Fruit fly (Drosophila melanogaster) whole organism, embryonic: Measurements from ENCODE around the gene CG13070.

Experiments
- CG15514 ChIP-seq: fragments of 200-800 bp; sonication (Bioruptor generic); optimal IDR thresholded peaks from 3 replicates; lab custom pipeline; 2017; ENCODE audit warnings: missing biosample characterization, missing genetic modification characterization, mild to moderate bottlenecking, moderate library complexity, missing genetic modification reagents
- CG17328 ChIP-seq: fragments of 200-800 bp; sonication (Bioruptor generic); IDR thresholded peaks from 2 replicates; pipeline ENCODE4 v1.3.6; 2022; ENCODE audit warnings: missing biosample characterization, missing genetic modification characterization
- Doc3 ChIP-seq: fragments of 200-800 bp; sonication (Bioruptor generic); IDR thresholded peaks from 3 replicates; pipeline ENCODE4 v1.3.6; 2022; ENCODE audit warnings: missing biosample characterization, missing genetic modification characterization; ENCODE audit not compliant: partially characterized antibody
- GATAe ChIP-seq: fragments of 200-800 bp; sonication (Bioruptor generic); conservative IDR thresholded peaks from 2 replicates; pipeline ENCODE4 v1.3.6; 2022; ENCODE audit warnings: missing biosample characterization, missing genetic modification characterization
- HLHmδ ChIP-seq: fragments of 200-800 bp; sonication (Bioruptor generic); optimal IDR thresholded peaks from 2 replicates; lab custom pipeline; 2018; ENCODE audit warnings: missing biosample characterization, mild to moderate bottlenecking, missing genetic modification characterization, moderate library complexity
- Hey ChIP-seq: fragments of 200-800 bp; sonication (Bioruptor generic); optimal IDR thresholded peaks from 3 replicates; lab custom pipeline; 2018; ENCODE audit warnings: missing biosample characterization, mild to moderate bottlenecking, missing genetic modification characterization
- Oli ChIP-seq: fragments of 200-800 bp; sonication (Bioruptor generic); optimal IDR thresholded peaks from 2 replicates; lab custom pipeline; 2018; ENCODE audit warnings: missing biosample characterization, mild to moderate bottlenecking, missing genetic modification characterization, moderate library complexity
- Sin3A ChIP-seq: fragments of >200 bp; optimal IDR thresholded peaks from 2 replicates; lab custom pipeline; 2018
- dan ChIP-seq: fragments of 200-800 bp; sonication (Bioruptor generic); IDR thresholded peaks from 2 replicates; pipeline ENCODE4 v1.3.6; 2022; ENCODE audit warnings: missing biosample characterization, missing genetic modification characterization
- h ChIP-seq: fragments of >200 bp; optimal IDR thresholded peaks from 2 replicates; lab custom pipeline; 2017
- ham ChIP-seq: fragments of 200-800 bp; sonication (Bioruptor generic); IDR thresholded peaks from 2 replicates; pipeline ENCODE4 v1.3.6; 2022; ENCODE audit warnings: missing biosample characterization, missing genetic modification characterization
- knrl ChIP-seq: fragments of 200-800 bp; sonication (Bioruptor generic); IDR thresholded peaks from 3 replicates; pipeline ENCODE4 v1.3.6; 2022; ENCODE audit warnings: missing biosample characterization, missing genetic modification characterization; ENCODE audit not compliant: partially characterized antibody
- seq ChIP-seq: fragments of 200-800 bp; sonication (Bioruptor generic); IDR thresholded peaks from 2 replicates; pipeline ENCODE4 v1.3.6; 2022; ENCODE audit warnings: missing biosample characterization, missing genetic modification characterization

DNA sequence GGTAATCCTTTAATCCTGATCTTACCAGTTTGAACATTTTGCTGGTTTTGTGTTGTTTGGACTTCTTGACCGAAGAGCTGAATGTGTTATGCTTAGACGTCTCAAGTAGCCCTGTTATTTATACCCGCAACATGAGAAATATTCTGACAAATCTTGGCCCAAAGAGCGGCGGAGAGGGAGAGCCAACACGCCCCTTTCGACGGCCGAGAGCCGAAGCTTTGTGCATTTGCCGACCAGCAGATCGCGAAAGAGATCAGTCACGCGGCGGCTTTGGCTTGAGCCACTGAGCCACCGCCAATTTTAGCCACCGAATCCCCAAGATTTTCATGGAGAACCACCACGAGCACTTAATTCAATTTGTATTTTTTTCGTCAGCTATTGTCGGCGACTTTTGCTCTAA, 32.3 kb downstream of the CG13070 start, which contains the start of gene CG4962:
- TF ChIP-seq CG15514 (GFP tag; lab: Kevin White, UChicago) (no peak), Hey (no peak), HLHmδ (GFP tag; lab: Kevin White, UChicago) (no peak), ham (no peak), Doc3 (GFP tag; lab: Robert Waterston, UW) (no peak), GATAe (GFP tag; lab: Robert Waterston, UW) (no peak), h (lab: Kevin White, UChicago) (no peak), seq (GFP tag; lab: Robert Waterston, UW) (no peak), Sin3A (no peak), dan (no peak), knrl (GFP tag; lab: Robert Waterston, UW) (no peak), CG17328 (no peak), Oli (tag; lab: Kevin White, UChicago) (no peak)
